Worm (Caenorhabditis elegans) whole organism, L1 larva: Measurements from ENCODE around the gene tmc-2.

Experiments
- C16A3.4 ChIP-seq: fragments of 150-350 bp; optimal IDR thresholded peaks from 2 replicates; lab custom pipeline; 2014; ENCODE audit warnings: missing biosample characterization, missing genetic modification characterization
- C34B4.2 ChIP-seq: sonication (generic microtip); optimal IDR thresholded peaks from 2 replicates; lab custom pipeline; 2017; ENCODE audit warnings: mild to moderate bottlenecking, missing genetic modification characterization, missing compliant biosample characterization
- aly-2 ChIP-seq: fragments of 150-350 bp; optimal IDR thresholded peaks from 2 replicates; lab custom pipeline; 2014; ENCODE audit warnings: missing biosample characterization, missing genetic modification characterization
- ama-1 ChIP-seq: fragments of 150-350 bp; optimal IDR thresholded peaks from 2 replicates; lab custom pipeline; 2014
- ceh-8 ChIP-seq: fragments of 200-800 bp; sonication (Bioruptor generic); optimal IDR thresholded peaks from 2 replicates; lab custom pipeline; 2018; ENCODE audit warnings: mild to moderate bottlenecking, missing genetic modification characterization, moderate library complexity, missing compliant biosample characterization
- ceh-88 ChIP-seq: fragments of 200-800 bp; sonication (Bioruptor generic); IDR thresholded peaks from 2 replicates; pipeline ENCODE4 v1.3.6; 2022; ENCODE audit warnings: missing genetic modification characterization, missing compliant biosample characterization
- ces-1 ChIP-seq: fragments of 150-350 bp; optimal IDR thresholded peaks from 2 replicates; lab custom pipeline; 2014; ENCODE audit warnings: missing biosample characterization, missing genetic modification reagents, missing genetic modification characterization
- dpl-1 ChIP-seq, 3 experiments: fragments of 150-350 bp in 2 of 3; sonication (generic microtip) in 1 of 3; optimal IDR thresholded peaks; 2 replicates each; lab custom pipeline; 2014 to 2017; ENCODE audit warnings: missing biosample characterization in 3 of 3, missing genetic modification characterization in 3 of 3, missing genetic modification reagents in 3 of 3
- efl-1 ChIP-seq, 4 experiments: fragments of 150-350 bp; optimal IDR thresholded peaks in 3 of 4; peaks in 1 of 4; 1 replicate in 1 of 4; 2 replicates in 3 of 4; lab custom pipeline; 2014; ENCODE audit warnings: missing biosample characterization in 2 of 4, missing genetic modification characterization in 2 of 4, missing genetic modification reagents in 2 of 4
- efl-3 ChIP-seq: fragments of 200-800 bp; sonication (Bioruptor generic); optimal IDR thresholded peaks from 2 replicates; lab custom pipeline; 2018; ENCODE audit warnings: mild to moderate bottlenecking, missing genetic modification characterization, missing compliant biosample characterization
- elt-2 ChIP-seq: sonication (generic microtip); optimal IDR thresholded peaks from 2 replicates; lab custom pipeline; 2016; ENCODE audit warnings: missing genetic modification characterization, mild to moderate bottlenecking, inconsistent platforms, missing compliant biosample characterization, missing genetic modification reagents
- fkh-4 ChIP-seq: sonication (generic microtip); optimal IDR thresholded peaks from 2 replicates; lab custom pipeline; 2016; ENCODE audit warnings: missing compliant biosample characterization, missing genetic modification characterization, borderline replicate concordance
- fkh-8 ChIP-seq: sonication (generic microtip); optimal IDR thresholded peaks from 2 replicates; lab custom pipeline; 2016; ENCODE audit warnings: mild to moderate bottlenecking, missing genetic modification characterization, missing compliant biosample characterization
- grh-1 ChIP-seq: fragments of 200-800 bp; sonication (Bioruptor generic); IDR thresholded peaks from 2 replicates; pipeline ENCODE4 v1.3.6; 2022; ENCODE audit warnings: missing genetic modification reagents, missing genetic modification characterization, missing compliant biosample characterization
- hpl-2 ChIP-seq: fragments of 150-350 bp; optimal IDR thresholded peaks from 2 replicates; lab custom pipeline; 2014; ENCODE audit warnings: missing biosample characterization, missing genetic modification reagents, missing genetic modification characterization
- jun-1 ChIP-seq: fragments of 150-350 bp; optimal IDR thresholded peaks from 2 replicates; lab custom pipeline; 2014; ENCODE audit warnings: missing biosample characterization, missing genetic modification reagents, missing genetic modification characterization
- lin-14 ChIP-seq: fragments of 200-800 bp; sonication (Bioruptor generic); optimal IDR thresholded peaks from 2 replicates; lab custom pipeline; 2018; ENCODE audit warnings: mild to moderate bottlenecking, missing genetic modification characterization, moderate library complexity, missing compliant biosample characterization
- lin-35 ChIP-seq, 2 experiments: fragments of 150-350 bp; optimal IDR thresholded peaks; 2 replicates each; lab custom pipeline; 2014; ENCODE audit warnings: missing biosample characterization in 2 of 2, missing genetic modification characterization in 2 of 2, missing genetic modification reagents in 2 of 2
- mab-9 ChIP-seq: fragments of 200-800 bp; sonication (Bioruptor generic); IDR thresholded peaks from 2 replicates; pipeline ENCODE4 v1.3.6; 2022; ENCODE audit warnings: missing genetic modification reagents, missing genetic modification characterization, missing compliant biosample characterization
- mdl-1 ChIP-seq, 2 experiments: fragments of 150-350 bp; optimal IDR thresholded peaks; 2 replicates each; lab custom pipeline; 2014 to 2017; ENCODE audit warnings: missing biosample characterization in 2 of 2, missing genetic modification characterization in 2 of 2, inconsistent platforms in 1 of 2
- mef-2 ChIP-seq: fragments of 150-350 bp; optimal IDR thresholded peaks from 2 replicates; lab custom pipeline; 2014; ENCODE audit warnings: missing biosample characterization, missing genetic modification characterization
- mep-1 ChIP-seq: fragments of 150-350 bp; optimal IDR thresholded peaks from 2 replicates; lab custom pipeline; 2014; ENCODE audit warnings: missing biosample characterization, missing genetic modification characterization
- nhr-12 ChIP-seq: sonication (generic microtip); optimal IDR thresholded peaks from 2 replicates; lab custom pipeline; 2017; ENCODE audit warnings: missing biosample characterization, missing genetic modification characterization
- nhr-19 ChIP-seq: fragments of 200-800 bp; sonication (Bioruptor generic); conservative IDR thresholded peaks from 2 replicates; pipeline ENCODE4 v1.3.6; 2022; ENCODE audit warnings: missing genetic modification characterization, missing compliant biosample characterization
- nhr-20 ChIP-seq: sonication (generic microtip); optimal IDR thresholded peaks from 2 replicates; lab custom pipeline; 2016; ENCODE audit warnings: mild to moderate bottlenecking, missing genetic modification characterization, missing compliant biosample characterization
- nhr-237 ChIP-seq: fragments of 150-350 bp; optimal IDR thresholded peaks from 2 replicates; lab custom pipeline; 2014; ENCODE audit warnings: missing biosample characterization, missing genetic modification characterization
- nhr-47 ChIP-seq: sonication (generic microtip); optimal IDR thresholded peaks from 2 replicates; lab custom pipeline; 2016; ENCODE audit warnings: mild to moderate bottlenecking, missing genetic modification characterization, moderate library complexity, missing compliant biosample characterization
- nhr-71 ChIP-seq: sonication (generic microtip); optimal IDR thresholded peaks from 2 replicates; lab custom pipeline; 2016; ENCODE audit warnings: mild to moderate bottlenecking, missing genetic modification characterization, moderate library complexity, missing compliant biosample characterization
- nhr-90 ChIP-seq: sonication (generic microtip); optimal IDR thresholded peaks from 2 replicates; lab custom pipeline; 2016; ENCODE audit warnings: mild to moderate bottlenecking, missing genetic modification characterization, missing compliant biosample characterization; ENCODE audit not compliant: poor library complexity
- rnt-1 ChIP-seq: sonication (generic microtip); optimal IDR thresholded peaks from 2 replicates; lab custom pipeline; 2016; ENCODE audit warnings: mild to moderate bottlenecking, missing genetic modification characterization, moderate library complexity, missing compliant biosample characterization
- skn-1 ChIP-seq: fragments of 150-350 bp; optimal IDR thresholded peaks from 2 replicates; lab custom pipeline; 2014; ENCODE audit warnings: missing biosample characterization, missing genetic modification characterization
- sox-4 ChIP-seq: sonication (generic microtip); optimal IDR thresholded peaks from 2 replicates; lab custom pipeline; 2016; ENCODE audit warnings: missing genetic modification characterization, missing compliant biosample characterization
- sptf-1 ChIP-seq: fragments of 150-350 bp; optimal IDR thresholded peaks from 2 replicates; lab custom pipeline; 2014; ENCODE audit warnings: missing biosample characterization, missing genetic modification characterization
- sup-37 ChIP-seq: fragments of 200-800 bp; sonication (Bioruptor generic); optimal IDR thresholded peaks from 2 replicates; lab custom pipeline; 2018; ENCODE audit warnings: mild to moderate bottlenecking, missing genetic modification characterization, missing compliant biosample characterization
- swsn-7 ChIP-seq: sonication (generic microtip); optimal IDR thresholded peaks from 2 replicates; lab custom pipeline; 2016; ENCODE audit warnings: missing genetic modification characterization, missing compliant biosample characterization
- tlp-1 ChIP-seq: fragments of 150-350 bp; optimal IDR thresholded peaks from 2 replicates; lab custom pipeline; 2014; ENCODE audit warnings: missing biosample characterization, missing genetic modification characterization
- unc-130 ChIP-seq: fragments of 150-350 bp; optimal IDR thresholded peaks from 2 replicates; lab custom pipeline; 2017; ENCODE audit warnings: missing biosample characterization, missing genetic modification characterization, inconsistent platforms
- unc-86 ChIP-seq: sonication (generic microtip); optimal IDR thresholded peaks from 2 replicates; lab custom pipeline; 2016; ENCODE audit warnings: missing genetic modification characterization, missing compliant biosample characterization
- xbp-1 ChIP-seq: sonication (generic microtip); optimal IDR thresholded peaks from 2 replicates; lab custom pipeline; 2016; ENCODE audit warnings: missing genetic modification characterization, missing compliant biosample characterization
- zip-4 ChIP-seq: fragments of 200-800 bp; sonication (Bioruptor generic); optimal IDR thresholded peaks from 2 replicates; lab custom pipeline; 2018; ENCODE audit warnings: mild to moderate bottlenecking, missing genetic modification characterization, moderate library complexity, missing compliant biosample characterization
- ztf-11 ChIP-seq, 2 experiments: sonication (generic microtip); optimal IDR thresholded peaks; 2 replicates each; lab custom pipeline; 2016 to 2017; ENCODE audit warnings: missing genetic modification characterization in 2 of 2, missing biosample characterization in 1 of 2, missing compliant biosample characterization in 1 of 2

Gene tmc-2

ce11 chrX:9303422-9303821, at the start of gene tmc-2:
TSS of gene tmc-2 (plus strand) at chrX:9303722.
- TF ChIP-seq mef-2 (tag; lab: Kevin White, UChicago) (no peak), efl-1 (optimal IDR thresholded peaks at IDR 0.05; lab: Kevin White, UChicago) (no peak), efl-1 (GFP tag; optimal IDR thresholded peaks at IDR 0.05 in 1 of 2; lab: Kevin White, UChicago) (peak in 1 of 2 experiments; percentile 46)

- TF ChIP-seq sup-37 (GFP tag; lab: Kevin White, UChicago): no peak
- no peak for TF ChIP-seq aly-2 (tag; lab: Kevin White, UChicago)
- no peak for TF ChIP-seq nhr-12
- TF ChIP-seq mab-9: no peak
- TF ChIP-seq nhr-71 (tag; lab: Kevin White, UChicago): no peak
- TF ChIP-seq zip-4: no peak
- TF ChIP-seq lin-35 (GFP tag; optimal IDR thresholded peaks at IDR 0.05; lab: Kevin White, UChicago): no peak
- TF ChIP-seq tlp-1 (tag; lab: Kevin White, UChicago): no peak
- no peak for TF ChIP-seq sptf-1
- no peak for TF ChIP-seq elt-2 (tag; lab: Kevin White, UChicago)
- TF ChIP-seq xbp-1: no peak
- TF ChIP-seq ceh-88: no peak
- TF ChIP-seq mep-1 (tag; lab: Kevin White, UChicago): no peak
- TF ChIP-seq hpl-2 (GFP tag; lab: Kevin White, UChicago): no peak
- no peak for TF ChIP-seq fkh-4 (tag; lab: Kevin White, UChicago)
- no peak for TF ChIP-seq unc-86 (tag; lab: Kevin White, UChicago)
- no peak for TF ChIP-seq mef-2 (tag; lab: Kevin White, UChicago)
- TF ChIP-seq, all 84 proteins: peak for 0
Measured at ce11 chrX:9255993-9256392, 47.5 kb upstream of the tmc-2 start.

DNA sequence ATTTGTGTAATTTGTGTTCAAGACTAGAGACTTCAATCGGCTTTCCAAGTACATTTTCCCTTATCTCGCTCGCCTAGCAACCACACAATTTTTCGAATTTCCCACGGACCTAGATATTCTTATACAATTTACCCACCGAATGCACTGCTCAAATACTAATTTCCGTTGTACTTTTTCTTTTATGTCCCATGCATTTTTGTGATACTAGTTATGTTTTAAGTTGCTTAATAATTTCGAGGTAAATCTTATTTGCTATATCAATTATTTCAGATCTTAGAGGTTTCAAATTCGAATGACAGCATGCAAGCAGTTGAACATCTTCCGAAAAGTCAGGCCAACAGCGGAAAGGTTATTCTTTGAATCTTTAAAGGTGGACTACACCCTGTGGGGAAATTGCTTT, 44.0 kb upstream of the tmc-2 start, which contains the start of gene F18G5.1:
Gene F18G5.1, plus strand, starts transcription at position 301 of the 400 bp plus-strand sequence.
- TF ChIP-seq rnt-1 (tag; lab: Kevin White, UChicago) (no peak), swsn-7 (tag; lab: Kevin White, UChicago) (no peak), ceh-8 (GFP tag; lab: Kevin White, UChicago) (no peak), nhr-47 (tag; lab: Kevin White, UChicago) (no peak), nhr-12 (no peak), C16A3.4 (tag; lab: Kevin White, UChicago) (no peak), grh-1 (GFP tag; lab: Robert Waterston, UW) (no peak), efl-3 (GFP tag; lab: Kevin White, UChicago) (no peak), nhr-90 (no peak), C34B4.2 (tag; lab: Kevin White, UChicago) (no peak)
- TF ChIP-seq, all 84 proteins: peak for 0

DNA sequence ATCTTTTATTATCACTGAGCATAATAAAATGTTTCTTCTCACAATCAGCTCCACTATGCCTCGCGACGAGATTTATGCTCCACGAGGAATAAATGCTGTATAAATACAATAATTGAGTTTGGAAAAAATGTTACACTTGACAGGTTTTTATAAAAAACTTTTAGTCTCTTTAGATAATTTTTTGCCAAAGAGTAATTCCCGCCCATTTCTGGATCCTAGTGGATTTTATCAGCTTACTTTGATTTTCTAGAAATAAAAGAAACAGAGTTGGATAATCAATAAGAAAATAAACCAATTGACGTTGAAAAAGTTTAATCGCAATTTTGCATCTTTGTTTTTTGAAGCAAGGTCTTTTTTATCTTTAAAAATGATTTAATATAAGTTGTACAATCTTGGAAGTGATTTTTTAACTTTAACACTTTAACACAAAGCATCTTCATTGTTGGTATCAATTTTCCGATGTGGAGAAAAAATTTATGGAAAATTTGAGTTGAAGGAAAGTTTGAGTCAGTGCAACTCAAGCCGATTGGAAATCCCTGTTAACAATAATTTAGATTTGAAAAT, 41.8 kb upstream of the tmc-2 start:
- no peak for TF ChIP-seq dpl-1 (GFP tag; optimal IDR thresholded peaks at IDR 0.05; lab: Kevin White, UChicago)
- no peak for TF ChIP-seq ztf-11 (tag; optimal IDR thresholded peaks at IDR 0.05; lab: Kevin White, UChicago)
- peak; percentile 60 for TF ChIP-seq elt-2 (tag; lab: Kevin White, UChicago)
- no peak for TF ChIP-seq nhr-237 (tag; lab: Kevin White, UChicago)
- TF ChIP-seq ama-1 (lab: Kevin White, UChicago): peak; percentile 61
- TF ChIP-seq, all 84 proteins: peak for 2

ce11 chrX:9264231-9264630, 39.3 kb upstream of the tmc-2 start, which contains the start of gene F18G5.6:
TSS of gene F18G5.6 (minus strand) at chrX:9264331.
- TF ChIP-seq rnt-1 (tag; lab: Kevin White, UChicago) (no peak), sox-4 (no peak)

DNA sequence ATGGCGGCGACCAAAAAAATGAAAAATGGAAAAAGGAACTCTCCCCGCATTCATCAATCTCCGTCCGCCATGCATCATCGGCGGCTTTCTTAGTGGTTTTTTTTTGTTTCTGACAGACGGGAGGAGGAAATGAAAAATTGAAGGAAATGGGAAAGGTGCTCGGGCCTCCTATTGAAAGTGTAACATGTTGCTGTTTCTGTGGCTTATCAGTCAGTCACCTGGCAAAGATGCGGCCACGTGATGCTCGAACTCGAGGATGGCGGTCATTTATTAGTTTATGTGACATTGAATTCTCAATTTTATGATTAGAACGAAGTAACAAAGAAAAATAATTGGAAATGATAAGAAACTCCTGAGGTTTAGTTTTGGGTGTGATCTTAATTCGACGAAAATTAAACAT, 38.9 kb upstream of the tmc-2 start:
- peak in 1 of 2 experiments; percentile 82 for TF ChIP-seq mdl-1 (tag; optimal IDR thresholded peaks at IDR 0.05; lab: Kevin White, UChicago)
- peak; percentile 39 for TF ChIP-seq unc-130 (tag; lab: Kevin White, UChicago)
- peak; percentile 26 for TF ChIP-seq nhr-90
- no peak for TF ChIP-seq tlp-1 (tag; lab: Kevin White, UChicago)
- no peak for TF ChIP-seq ces-1 (GFP tag; lab: Kevin White, UChicago)
- no peak for TF ChIP-seq xbp-1
- no peak for TF ChIP-seq skn-1 (tag; lab: Kevin White, UChicago)
- no peak for TF ChIP-seq C16A3.4 (tag; lab: Kevin White, UChicago)
- peak; percentile 24 for TF ChIP-seq jun-1
- TF ChIP-seq unc-86 (tag; lab: Kevin White, UChicago): no peak
- peak; percentile 17 for TF ChIP-seq nhr-19
- TF ChIP-seq fkh-8 (tag; lab: Kevin White, UChicago): no peak
- peak; percentile 55 for TF ChIP-seq nhr-20
- peak; percentile 52 for TF ChIP-seq rnt-1 (tag; lab: Kevin White, UChicago)
- no peak for TF ChIP-seq efl-1 (optimal IDR thresholded peaks at IDR 0.05; lab: Kevin White, UChicago)
- no peak for TF ChIP-seq efl-1 (GFP tag; optimal IDR thresholded peaks at IDR 0.05 in 1 of 2; lab: Kevin White, UChicago)
- TF ChIP-seq lin-14 (GFP tag; lab: Kevin White, UChicago): peak; percentile 71
- TF ChIP-seq sox-4: no peak
